Worm (Caenorhabditis elegans) whole organism, L1 larva: ENCODE results near the gene tbb-1.

ENCODE experiments used
- C04F5.9 ChIP-seq: sonication (generic microtip); optimal IDR thresholded peaks from 2 replicates; lab custom pipeline; 2016; ENCODE audit warnings: missing genetic modification characterization, missing compliant biosample characterization
- C16A3.4 ChIP-seq: fragments of 150-350 bp; optimal IDR thresholded peaks from 2 replicates; lab custom pipeline; 2014; ENCODE audit warnings: missing biosample characterization, missing genetic modification characterization
- C34B4.2 ChIP-seq: sonication (generic microtip); optimal IDR thresholded peaks from 2 replicates; lab custom pipeline; 2017; ENCODE audit warnings: mild to moderate bottlenecking, missing genetic modification characterization, missing compliant biosample characterization
- Y116A8C.19 ChIP-seq: sonication (generic microtip); optimal IDR thresholded peaks from 2 replicates; lab custom pipeline; 2016; ENCODE audit warnings: missing compliant biosample characterization, missing genetic modification characterization, borderline replicate concordance
- aly-2 ChIP-seq: fragments of 150-350 bp; optimal IDR thresholded peaks from 2 replicates; lab custom pipeline; 2014; ENCODE audit warnings: missing biosample characterization, missing genetic modification characterization
- ama-1 ChIP-seq: fragments of 150-350 bp; optimal IDR thresholded peaks from 2 replicates; lab custom pipeline; 2014
- ceh-63 ChIP-seq: fragments of 200-800 bp; sonication (Bioruptor generic); optimal IDR thresholded peaks from 2 replicates; lab custom pipeline; 2018; ENCODE audit warnings: mild to moderate bottlenecking, missing genetic modification characterization, missing compliant biosample characterization
- ceh-82 ChIP-seq, 3 experiments: fragments of 150-350 bp in 1 of 3; sonication (generic microtip) in 2 of 3; optimal IDR thresholded peaks; 2 replicates each; lab custom pipeline; 2014 to 2017; ENCODE audit warnings: missing biosample characterization in 3 of 3, missing genetic modification characterization in 3 of 3
- ceh-88 ChIP-seq: fragments of 200-800 bp; sonication (Bioruptor generic); IDR thresholded peaks from 2 replicates; pipeline ENCODE4 v1.3.6; 2022; ENCODE audit warnings: missing genetic modification characterization, missing compliant biosample characterization
- ces-1 ChIP-seq: fragments of 150-350 bp; optimal IDR thresholded peaks from 2 replicates; lab custom pipeline; 2014; ENCODE audit warnings: missing biosample characterization, missing genetic modification reagents, missing genetic modification characterization
- dpl-1 ChIP-seq, 3 experiments: fragments of 150-350 bp in 2 of 3; sonication (generic microtip) in 1 of 3; optimal IDR thresholded peaks; 2 replicates each; lab custom pipeline; 2014 to 2017; ENCODE audit warnings: missing biosample characterization in 3 of 3, missing genetic modification characterization in 3 of 3, missing genetic modification reagents in 3 of 3
- dsc-1 ChIP-seq: sonication (generic microtip); optimal IDR thresholded peaks from 2 replicates; lab custom pipeline; 2016; ENCODE audit warnings: mild to moderate bottlenecking, missing genetic modification characterization, missing compliant biosample characterization
- efl-1 ChIP-seq, 4 experiments: fragments of 150-350 bp; optimal IDR thresholded peaks in 3 of 4; peaks in 1 of 4; 1 replicate in 1 of 4; 2 replicates in 3 of 4; lab custom pipeline; 2014; ENCODE audit warnings: missing biosample characterization in 2 of 4, missing genetic modification characterization in 2 of 4, missing genetic modification reagents in 2 of 4
- egl-13 ChIP-seq: sonication (generic microtip); optimal IDR thresholded peaks from 2 replicates; lab custom pipeline; 2016; ENCODE audit warnings: missing genotype, missing genetic modification reagents, missing genetic modification characterization, missing compliant biosample characterization
- egl-27 ChIP-seq, 2 experiments: fragments of 150-350 bp in 1 of 2; sonication (generic microtip); optimal IDR thresholded peaks; 3 replicates each; lab custom pipeline; 2017 to 2018; ENCODE audit warnings: missing biosample characterization in 2 of 2, missing genetic modification characterization in 2 of 2, missing genetic modification reagents in 2 of 2
- elt-2 ChIP-seq: sonication (generic microtip); optimal IDR thresholded peaks from 2 replicates; lab custom pipeline; 2016; ENCODE audit warnings: missing genetic modification characterization, mild to moderate bottlenecking, inconsistent platforms, missing compliant biosample characterization, missing genetic modification reagents
- fkh-10 ChIP-seq: sonication (generic microtip); optimal IDR thresholded peaks from 2 replicates; lab custom pipeline; 2017; ENCODE audit warnings: missing biosample characterization, missing genetic modification reagents, missing genetic modification characterization
- hlh-4 ChIP-seq: sonication (generic microtip); optimal IDR thresholded peaks from 2 replicates; lab custom pipeline; 2016; ENCODE audit warnings: mild to moderate bottlenecking, missing genetic modification characterization, missing compliant biosample characterization
- irx-1 ChIP-seq: sonication (generic microtip); optimal IDR thresholded peaks from 2 replicates; lab custom pipeline; 2016; ENCODE audit warnings: missing genetic modification characterization, missing compliant biosample characterization
- isw-1 ChIP-seq: fragments of 200-800 bp; sonication (Bioruptor generic); IDR thresholded peaks from 2 replicates; pipeline ENCODE4 v1.3.6; 2022; ENCODE audit warnings: missing genetic modification characterization, missing compliant biosample characterization
- lin-14 ChIP-seq: fragments of 200-800 bp; sonication (Bioruptor generic); optimal IDR thresholded peaks from 2 replicates; lab custom pipeline; 2018; ENCODE audit warnings: mild to moderate bottlenecking, missing genetic modification characterization, moderate library complexity, missing compliant biosample characterization
- lin-35 ChIP-seq, 2 experiments: fragments of 150-350 bp; optimal IDR thresholded peaks; 2 replicates each; lab custom pipeline; 2014; ENCODE audit warnings: missing biosample characterization in 2 of 2, missing genetic modification characterization in 2 of 2, missing genetic modification reagents in 2 of 2
- lsy-2 ChIP-seq, 2 experiments: fragments of 150-350 bp; optimal IDR thresholded peaks; 2 replicates each; lab custom pipeline; 2014; ENCODE audit warnings: missing biosample characterization in 2 of 2, missing genetic modification characterization in 2 of 2
- mdl-1 ChIP-seq, 2 experiments: fragments of 150-350 bp; optimal IDR thresholded peaks; 2 replicates each; lab custom pipeline; 2014 to 2017; ENCODE audit warnings: missing biosample characterization in 2 of 2, missing genetic modification characterization in 2 of 2, inconsistent platforms in 1 of 2
- mep-1 ChIP-seq: fragments of 150-350 bp; optimal IDR thresholded peaks from 2 replicates; lab custom pipeline; 2014; ENCODE audit warnings: missing biosample characterization, missing genetic modification characterization
- nhr-20 ChIP-seq: sonication (generic microtip); optimal IDR thresholded peaks from 2 replicates; lab custom pipeline; 2016; ENCODE audit warnings: mild to moderate bottlenecking, missing genetic modification characterization, missing compliant biosample characterization
- nhr-237 ChIP-seq: fragments of 150-350 bp; optimal IDR thresholded peaks from 2 replicates; lab custom pipeline; 2014; ENCODE audit warnings: missing biosample characterization, missing genetic modification characterization
- nhr-47 ChIP-seq: sonication (generic microtip); optimal IDR thresholded peaks from 2 replicates; lab custom pipeline; 2016; ENCODE audit warnings: mild to moderate bottlenecking, missing genetic modification characterization, moderate library complexity, missing compliant biosample characterization
- nhr-71 ChIP-seq: sonication (generic microtip); optimal IDR thresholded peaks from 2 replicates; lab custom pipeline; 2016; ENCODE audit warnings: mild to moderate bottlenecking, missing genetic modification characterization, moderate library complexity, missing compliant biosample characterization
- nhr-76 ChIP-seq: sonication (generic microtip); optimal IDR thresholded peaks from 2 replicates; lab custom pipeline; 2017; ENCODE audit warnings: missing biosample characterization, missing genetic modification characterization
- nhr-90 ChIP-seq: sonication (generic microtip); optimal IDR thresholded peaks from 2 replicates; lab custom pipeline; 2016; ENCODE audit warnings: mild to moderate bottlenecking, missing genetic modification characterization, missing compliant biosample characterization; ENCODE audit not compliant: poor library complexity
- pax-3 ChIP-seq: fragments of 200-800 bp; sonication (Bioruptor generic); optimal IDR thresholded peaks from 2 replicates; lab custom pipeline; 2018; ENCODE audit warnings: mild to moderate bottlenecking, missing genetic modification characterization, moderate library complexity, missing compliant biosample characterization
- rnt-1 ChIP-seq: sonication (generic microtip); optimal IDR thresholded peaks from 2 replicates; lab custom pipeline; 2016; ENCODE audit warnings: mild to moderate bottlenecking, missing genetic modification characterization, moderate library complexity, missing compliant biosample characterization
- snpc-4 ChIP-seq: fragments of 150-350 bp; optimal IDR thresholded peaks from 2 replicates; lab custom pipeline; 2014; ENCODE audit warnings: missing biosample characterization, missing genetic modification characterization
- sptf-1 ChIP-seq: fragments of 150-350 bp; optimal IDR thresholded peaks from 2 replicates; lab custom pipeline; 2014; ENCODE audit warnings: missing biosample characterization, missing genetic modification characterization
- sup-37 ChIP-seq: fragments of 200-800 bp; sonication (Bioruptor generic); optimal IDR thresholded peaks from 2 replicates; lab custom pipeline; 2018; ENCODE audit warnings: mild to moderate bottlenecking, missing genetic modification characterization, missing compliant biosample characterization
- swsn-7 ChIP-seq: sonication (generic microtip); optimal IDR thresholded peaks from 2 replicates; lab custom pipeline; 2016; ENCODE audit warnings: missing genetic modification characterization, missing compliant biosample characterization
- tbx-2 ChIP-seq: sonication (generic microtip); optimal IDR thresholded peaks from 2 replicates; lab custom pipeline; 2016; ENCODE audit warnings: missing genetic modification characterization, missing compliant biosample characterization
- unc-30 ChIP-seq: sonication (generic microtip); optimal IDR thresholded peaks from 2 replicates; lab custom pipeline; 2017; ENCODE audit warnings: missing biosample characterization, missing genetic modification characterization
- unc-86 ChIP-seq: sonication (generic microtip); optimal IDR thresholded peaks from 2 replicates; lab custom pipeline; 2016; ENCODE audit warnings: missing genetic modification characterization, missing compliant biosample characterization
- unc-98 ChIP-seq: fragments of 200-800 bp; sonication (Bioruptor generic); IDR thresholded peaks from 2 replicates; pipeline ENCODE4 v1.3.6; 2022; ENCODE audit warnings: missing genetic modification characterization, missing compliant biosample characterization
- xbp-1 ChIP-seq: sonication (generic microtip); optimal IDR thresholded peaks from 2 replicates; lab custom pipeline; 2016; ENCODE audit warnings: missing genetic modification characterization, missing compliant biosample characterization
- zip-4 ChIP-seq: fragments of 200-800 bp; sonication (Bioruptor generic); optimal IDR thresholded peaks from 2 replicates; lab custom pipeline; 2018; ENCODE audit warnings: mild to moderate bottlenecking, missing genetic modification characterization, moderate library complexity, missing compliant biosample characterization
- ztf-11 ChIP-seq, 2 experiments: sonication (generic microtip); optimal IDR thresholded peaks; 2 replicates each; lab custom pipeline; 2016 to 2017; ENCODE audit warnings: missing genetic modification characterization in 2 of 2, missing biosample characterization in 1 of 2, missing compliant biosample characterization in 1 of 2
- ztf-4 ChIP-seq: fragments of 150-350 bp; optimal IDR thresholded peaks from 2 replicates; lab custom pipeline; 2014; ENCODE audit warnings: missing biosample characterization, missing genetic modification characterization

Gene tbb-1

ce11 chrIII:10742382-10742860, at the start of gene tbb-1, which contains the start of gene rib-2 (continued):
- TF ChIP-seq snpc-4 (tag; lab: Kevin White, UChicago), result peak; percentile 65
- peak; percentile 90 to 94 for TF ChIP-seq lin-35 (GFP tag; optimal IDR thresholded peaks at IDR 0.05; lab: Kevin White, UChicago)
- TF ChIP-seq ztf-11 (tag; optimal IDR thresholded peaks at IDR 0.05; lab: Kevin White, UChicago), result no peak
- no peak for TF ChIP-seq ces-1 (GFP tag; lab: Kevin White, UChicago)
- TF ChIP-seq mdl-1 (tag; optimal IDR thresholded peaks at IDR 0.05; lab: Kevin White, UChicago), result peak in 1 of 2 experiments; percentile 65
- no peak for TF ChIP-seq dsc-1 (tag; lab: Kevin White, UChicago)
- TF ChIP-seq xbp-1 (tag; lab: Kevin White, UChicago), result peak; percentile 57
- no peak for TF ChIP-seq nhr-237 (tag; lab: Kevin White, UChicago)
- peak; percentile 32 for TF ChIP-seq unc-86 (tag; lab: Kevin White, UChicago)
- peak; percentile 85 to 91 (median 86) for TF ChIP-seq dpl-1 (GFP tag; optimal IDR thresholded peaks at IDR 0.05; lab: Kevin White, UChicago)
- no peak for TF ChIP-seq sptf-1 (tag; lab: Kevin White, UChicago)
- no peak for TF ChIP-seq egl-13 (tag; lab: Kevin White, UChicago)
- TF ChIP-seq nhr-47 (tag; lab: Kevin White, UChicago), result peak; percentile 56
- TF ChIP-seq nhr-20 (tag; lab: Kevin White, UChicago), result peak; percentile 47
- TF ChIP-seq elt-2 (tag; lab: Kevin White, UChicago), result peak; percentile 66
- peak; percentile 48 for TF ChIP-seq tbx-2 (tag; lab: Kevin White, UChicago)
- TF ChIP-seq nhr-90 (tag; lab: Kevin White, UChicago), result peak; percentile 34
- TF ChIP-seq fkh-10 (GFP tag; lab: Kevin White, UChicago), result peak; percentile 7
- peak; percentile 21 for TF ChIP-seq swsn-7 (tag; lab: Kevin White, UChicago)
- no peak for TF ChIP-seq ztf-4 (tag; lab: Kevin White, UChicago)
- TF ChIP-seq irx-1, result no peak
- TF ChIP-seq mep-1 (tag; lab: Kevin White, UChicago), result peak; percentile 78
- no peak for TF ChIP-seq nhr-76 (tag; lab: Kevin White, UChicago)
- TF ChIP-seq unc-98, result no peak
- TF ChIP-seq lsy-2 (tag; optimal IDR thresholded peaks at IDR 0.05; lab: Kevin White, UChicago), result peak; percentile 55 to 84
- TF ChIP-seq zip-4 (GFP tag; lab: Kevin White, UChicago), result no peak
- no peak for TF ChIP-seq aly-2 (tag; lab: Kevin White, UChicago)
- TF ChIP-seq C34B4.2 (tag; lab: Kevin White, UChicago), result no peak
- peak; percentile 73 for TF ChIP-seq nhr-71 (tag; lab: Kevin White, UChicago)
- TF ChIP-seq isw-1 (GFP tag; lab: Robert Waterston, UW), result no peak
- no peak for TF ChIP-seq sup-37 (GFP tag; lab: Kevin White, UChicago)
- TF ChIP-seq ama-1, result no peak

- TF ChIP-seq sptf-1 (tag; lab: Kevin White, UChicago) (no peak), isw-1 (GFP tag; lab: Robert Waterston, UW) (no peak), ceh-88 (GFP tag; lab: Robert Waterston, UW) (no peak), efl-1 (optimal IDR thresholded peaks at IDR 0.05; lab: Kevin White, UChicago) (no peak), efl-1 (GFP tag; optimal IDR thresholded peaks at IDR 0.05 in 1 of 2; lab: Kevin White, UChicago) (no peak), lsy-2 (tag; optimal IDR thresholded peaks at IDR 0.05; lab: Kevin White, UChicago) (no peak), Y116A8C.19 (tag; lab: Kevin White, UChicago) (no peak), C04F5.9 (tag; lab: Kevin White, UChicago) (no peak), unc-30 (tag; lab: Kevin White, UChicago) (no peak), pax-3 (no peak)
Observed at ce11 chrIII:10791233-10791632, 49.0 kb upstream of the tbb-1 start.

ce11 chrIII:10783052-10783451, 40.8 kb upstream of the tbb-1 start:
- TF ChIP-seq ama-1 (no peak), lin-14 (GFP tag; lab: Kevin White, UChicago) (no peak), rnt-1 (no peak), ceh-82 (tag; optimal IDR thresholded peaks at IDR 0.05; lab: Kevin White, UChicago) (no peak), hlh-4 (tag; lab: Kevin White, UChicago) (no peak), dpl-1 (GFP tag; optimal IDR thresholded peaks at IDR 0.05; lab: Kevin White, UChicago) (no peak), C16A3.4 (tag; lab: Kevin White, UChicago) (no peak), snpc-4 (tag; lab: Kevin White, UChicago) (no peak), ceh-63 (no peak), ztf-4 (tag; lab: Kevin White, UChicago) (no peak), egl-27 (tag; optimal IDR thresholded peaks at IDR 0.05; lab: Kevin White, UChicago) (no peak)
